Worm (Caenorhabditis elegans) whole organism, L2 larva: ENCODE data around the gene srw-56.

Experiments used
- ama-1 ChIP-seq: fragments of 150-350 bp; optimal IDR thresholded peaks from 2 replicates; lab custom pipeline; 2018; ENCODE audit warnings: inconsistent platforms
- ceh-82 ChIP-seq: fragments of 150-350 bp; optimal IDR thresholded peaks from 2 replicates; lab custom pipeline; 2014; ENCODE audit warnings: missing biosample characterization, missing genetic modification characterization
- elt-3 ChIP-seq: sonication (generic microtip); optimal IDR thresholded peaks from 2 replicates; lab custom pipeline; 2017; ENCODE audit warnings: missing biosample characterization, missing genetic modification characterization
- mbf-1 ChIP-seq: sonication (generic microtip); optimal IDR thresholded peaks from 2 replicates; lab custom pipeline; 2017; ENCODE audit warnings: missing biosample characterization, missing genetic modification characterization
- nhr-11 ChIP-seq: fragments of 150-350 bp; optimal IDR thresholded peaks from 2 replicates; lab custom pipeline; 2014; ENCODE audit warnings: missing biosample characterization, missing genetic modification characterization
- nhr-237 ChIP-seq: fragments of 150-350 bp; optimal IDR thresholded peaks from 2 replicates; lab custom pipeline; 2014; ENCODE audit warnings: missing biosample characterization, missing genetic modification characterization
- nhr-6 ChIP-seq: fragments of 150-350 bp; optimal IDR thresholded peaks from 2 replicates; lab custom pipeline; 2014; ENCODE audit warnings: missing biosample characterization, missing genetic modification characterization
- nhr-77 ChIP-seq: fragments of 150-350 bp; optimal IDR thresholded peaks from 2 replicates; lab custom pipeline; 2014; ENCODE audit warnings: missing biosample characterization, missing genetic modification characterization
- sem-4 ChIP-seq: fragments of 150-350 bp; optimal IDR thresholded peaks from 2 replicates; lab custom pipeline; 2014; ENCODE audit warnings: missing biosample characterization, missing genetic modification reagents, missing genetic modification characterization
- ztf-11 ChIP-seq: sonication (generic microtip); optimal IDR thresholded peaks from 2 replicates; lab custom pipeline; 2017; ENCODE audit warnings: missing biosample characterization, missing genetic modification characterization
- ztf-4 ChIP-seq: fragments of 150-350 bp; optimal IDR thresholded peaks from 2 replicates; lab custom pipeline; 2014; ENCODE audit warnings: missing biosample characterization, missing genetic modification characterization

- TF ChIP-seq nhr-237 (tag; lab: Kevin White, UChicago) = no peak
- no peak for TF ChIP-seq ztf-4 (tag; lab: Kevin White, UChicago)
- no peak for TF ChIP-seq elt-3 (tag; lab: Kevin White, UChicago)
- TF ChIP-seq ceh-82 (tag; lab: Kevin White, UChicago) = no peak
- no peak for TF ChIP-seq ztf-11 (tag; lab: Kevin White, UChicago)
- TF ChIP-seq nhr-6 (tag; lab: Kevin White, UChicago) = no peak
- no peak for TF ChIP-seq mbf-1
- no peak for TF ChIP-seq ama-1 (lab: Kevin White, UChicago)
- TF ChIP-seq sem-4 = no peak
- TF ChIP-seq nhr-77 (tag; lab: Kevin White, UChicago) = no peak
- no peak for TF ChIP-seq nhr-11
These were observed 40.0 kb downstream of the srw-56 start for ce11 chrV:15912677-15913076.
